Fruit fly (Drosophila melanogaster) whole organism, pupa: ENCODE measurements around the gene ebd2.

Source experiments
- CG10348 ChIP-seq: fragments of 200-800 bp; sonication (Bioruptor generic); IDR thresholded peaks from 2 replicates; pipeline ENCODE4 v1.3.6; 2022; ENCODE audit warnings: missing biosample characterization, missing genetic modification characterization
- CG12605 ChIP-seq: fragments of 200-800 bp; sonication (Bioruptor generic); IDR thresholded peaks from 2 replicates; pipeline ENCODE4 v1.3.6; 2022; ENCODE audit warnings: missing biosample characterization, missing genetic modification characterization
- CG13204 ChIP-seq: fragments of 200-800 bp; sonication (Bioruptor generic); optimal IDR thresholded peaks from 2 replicates; lab custom pipeline; 2018; ENCODE audit warnings: missing biosample characterization, mild to moderate bottlenecking, missing genetic modification characterization, moderate library complexity
- CG14655 ChIP-seq: fragments of 200-800 bp; sonication (Bioruptor generic); optimal IDR thresholded peaks from 3 replicates; lab custom pipeline; 2017; ENCODE audit warnings: mild to moderate bottlenecking, missing biosample characterization, missing genetic modification reagents, missing genetic modification characterization
- CG15710 ChIP-seq: fragments of 200-800 bp; sonication (Bioruptor generic); optimal IDR thresholded peaks from 2 replicates; lab custom pipeline; 2018; ENCODE audit warnings: missing biosample characterization, mild to moderate bottlenecking, missing genetic modification characterization, moderate library complexity
- CG17806 ChIP-seq: fragments of 200-800 bp; sonication (Bioruptor generic); optimal IDR thresholded peaks from 2 replicates; lab custom pipeline; 2018; ENCODE audit warnings: missing biosample characterization, mild to moderate bottlenecking, missing genetic modification characterization, moderate library complexity
- CG32121 ChIP-seq: fragments of 200-800 bp; sonication (Bioruptor generic); IDR thresholded peaks from 2 replicates; pipeline ENCODE4 v1.3.6; 2022; ENCODE audit warnings: missing biosample characterization, missing genetic modification characterization
- CG34367 ChIP-seq: fragments of 200-800 bp; sonication (Bioruptor generic); optimal IDR thresholded peaks from 2 replicates; lab custom pipeline; 2018; ENCODE audit warnings: missing biosample characterization, mild to moderate bottlenecking, missing genetic modification characterization
- CG4496 ChIP-seq: fragments of 200-800 bp; sonication (Bioruptor generic); IDR thresholded peaks from 3 replicates; pipeline ENCODE4 v1.3.6; 2022; ENCODE audit warnings: missing biosample characterization, missing genetic modification characterization
- CG8159 ChIP-seq: fragments of 200-800 bp; sonication (Bioruptor generic); optimal IDR thresholded peaks from 3 replicates; lab custom pipeline; 2018; ENCODE audit warnings: missing biosample characterization, mild to moderate bottlenecking, missing genetic modification characterization, moderate library complexity
- CG8301 ChIP-seq: fragments of 200-800 bp; sonication (Bioruptor generic); optimal IDR thresholded peaks from 2 replicates; lab custom pipeline; 2018; ENCODE audit warnings: missing biosample characterization, mild to moderate bottlenecking, missing genetic modification characterization
- CG9948 ChIP-seq: fragments of 200-800 bp; sonication (Bioruptor generic); optimal IDR thresholded peaks from 2 replicates; lab custom pipeline; 2018; ENCODE audit warnings: missing biosample characterization, mild to moderate bottlenecking, missing genetic modification characterization, moderate library complexity
- D1 ChIP-seq: fragments of 200-800 bp; sonication (Bioruptor generic); optimal IDR thresholded peaks from 2 replicates; lab custom pipeline; 2018; ENCODE audit warnings: missing biosample characterization, mild to moderate bottlenecking, missing genetic modification characterization, moderate library complexity
- EcR ChIP-seq: fragments of 200-800 bp; sonication (Bioruptor generic); optimal IDR thresholded peaks from 3 replicates; lab custom pipeline; 2019; ENCODE audit warnings: missing biosample characterization, missing genetic modification characterization, mild to moderate bottlenecking, moderate library complexity, missing genetic modification reagents
- Ets98B ChIP-seq: fragments of 200-800 bp; sonication (Bioruptor generic); IDR thresholded peaks from 2 replicates; pipeline ENCODE4 v1.3.6; 2022; ENCODE audit warnings: missing biosample characterization, missing genetic modification characterization
- Pif1A ChIP-seq: fragments of 200-800 bp; sonication (Bioruptor generic); optimal IDR thresholded peaks from 3 replicates; lab custom pipeline; 2016; ENCODE audit warnings: missing biosample characterization, missing genetic modification characterization
- Pif1B ChIP-seq: fragments of 200-800 bp; sonication (Bioruptor generic); optimal IDR thresholded peaks from 3 replicates; lab custom pipeline; 2016; ENCODE audit warnings: missing biosample characterization, missing genetic modification characterization
- Snoo ChIP-seq: fragments of 200-800 bp; sonication (Bioruptor generic); optimal IDR thresholded peaks from 3 replicates; lab custom pipeline; 2017; ENCODE audit warnings: missing biosample characterization, mild to moderate bottlenecking, missing genetic modification characterization, inconsistent platforms
- fd96Ca ChIP-seq: fragments of 200-800 bp; sonication (Bioruptor generic); IDR thresholded peaks from 3 replicates; pipeline ENCODE4 v1.3.6; 2022; ENCODE audit warnings: missing biosample characterization, missing genetic modification characterization
- gl ChIP-seq: fragments of 200-800 bp; sonication (Bioruptor generic); optimal IDR thresholded peaks from 2 replicates; lab custom pipeline; 2018; ENCODE audit warnings: missing biosample characterization, mild to moderate bottlenecking, missing genetic modification characterization
- rn ChIP-seq: fragments of 200-800 bp; sonication (Bioruptor generic); IDR thresholded peaks from 2 replicates; pipeline ENCODE4 v1.3.6; 2022; ENCODE audit warnings: missing biosample characterization, missing genetic modification characterization

The ebd2 gene

DNA sequence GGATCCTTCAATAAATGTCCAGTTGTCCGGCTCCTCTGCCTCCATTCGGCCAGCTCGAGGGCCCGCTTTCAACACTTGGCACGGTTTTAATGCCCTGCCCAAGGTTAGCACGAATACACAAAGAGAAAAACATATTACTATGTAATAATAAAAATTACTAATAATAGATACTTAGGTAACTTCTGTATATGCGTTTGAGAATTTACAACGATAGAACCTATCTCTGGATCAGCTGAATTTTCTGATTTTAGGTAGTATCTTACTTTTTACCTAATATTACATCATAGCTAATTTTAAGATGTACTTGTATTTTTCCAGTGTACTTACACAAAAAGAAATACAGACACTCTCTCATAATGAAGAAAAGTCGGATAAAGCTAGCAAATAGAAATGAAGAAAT is 36.6 kb upstream of the ebd2 start:
- no peak for TF ChIP-seq CG34367 (tag; lab: Kevin White, UChicago)

DNA sequence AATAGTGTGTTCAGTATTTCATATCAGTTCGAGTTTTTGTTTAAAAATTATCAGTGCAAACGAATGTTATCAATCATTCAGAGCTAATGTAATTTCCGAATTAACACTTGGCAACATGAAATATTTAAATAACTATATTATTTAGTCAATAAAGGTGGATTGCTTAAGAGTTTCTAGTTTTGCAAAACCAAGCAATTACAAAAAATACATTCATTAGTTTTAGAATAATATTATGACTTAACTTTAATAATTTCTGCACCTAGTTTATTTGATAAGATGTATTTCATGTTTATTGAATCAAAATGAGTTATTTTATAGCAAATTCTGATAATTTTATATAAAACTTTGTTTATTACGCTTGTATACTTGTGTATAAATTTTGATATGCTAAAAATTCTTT is 34.4 kb upstream of the ebd2 start:
- TF ChIP-seq Ets98B, result no peak
- no peak for TF ChIP-seq D1 (tag; lab: Kevin White, UChicago)
- no peak for TF ChIP-seq gl (tag; lab: Kevin White, UChicago)
- no peak for TF ChIP-seq CG10348 (GFP tag; lab: Robert Waterston, UW)
- TF ChIP-seq CG8301 (tag; lab: Kevin White, UChicago), result no peak
- no peak for TF ChIP-seq CG12605 (GFP tag; lab: Robert Waterston, UW)
- no peak for TF ChIP-seq Pif1B (GFP tag; lab: Kevin White, UChicago)
- no peak for TF ChIP-seq fd96Ca
- TF ChIP-seq CG32121 (GFP tag; lab: Robert Waterston, UW), result no peak
- no peak for TF ChIP-seq Snoo (tag; lab: Kevin White, UChicago)
- TF ChIP-seq, all 21 proteins: peak for 0

DNA sequence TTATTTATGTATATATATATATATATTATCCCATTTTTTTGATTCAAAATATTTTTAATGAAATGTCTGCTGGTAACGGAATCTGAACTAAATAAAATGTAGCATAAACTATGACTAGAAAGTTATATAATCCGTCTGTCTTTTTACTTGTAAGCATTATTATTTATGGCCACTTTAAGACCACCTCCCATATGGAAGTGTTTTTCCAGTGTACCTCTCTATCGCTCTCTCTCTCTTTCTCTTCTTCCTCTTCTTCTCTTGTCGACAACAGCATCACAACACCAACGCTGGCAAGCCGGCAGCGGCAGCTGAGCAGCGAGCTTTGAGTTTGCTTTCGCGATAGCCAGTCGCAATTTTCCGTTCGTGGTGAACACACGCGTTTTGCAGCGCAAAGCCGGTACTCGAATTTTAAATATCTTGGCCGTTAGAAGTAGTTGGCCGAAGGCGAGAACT is 33.1 kb upstream of the ebd2 start, which contains the start of gene rgn:
Gene rgn, plus strand, starts transcription at position 344 of the 453 bp plus-strand sequence.
- TF ChIP-seq Ets98B (peak; percentile 87), CG15710 (peak; percentile 84), D1 (tag; lab: Kevin White, UChicago) (peak; percentile 87), gl (tag; lab: Kevin White, UChicago) (peak; percentile 49), CG4496 (GFP tag; lab: Robert Waterston, UW) (peak; percentile 92), CG12605 (GFP tag; lab: Robert Waterston, UW) (peak; percentile 44), Snoo (tag; lab: Kevin White, UChicago) (peak; percentile 85), CG32121 (GFP tag; lab: Robert Waterston, UW) (peak; percentile 85), EcR (no peak), CG14655 (GFP tag; lab: Kevin White, UChicago) (peak; percentile 95), CG13204 (GFP tag; lab: Kevin White, UChicago) (peak; percentile 46), CG8159 (tag; lab: Kevin White, UChicago) (peak; percentile 91), CG8301 (tag; lab: Kevin White, UChicago) (peak; percentile 90), CG9948 (tag; lab: Kevin White, UChicago) (peak; percentile 92), fd96Ca (peak; percentile 77; the same call in 2 of the 3 replicates), rn (GFP tag; lab: Robert Waterston, UW) (peak; percentile 61; the same call in 1 of the 2 replicates), CG34367 (tag; lab: Kevin White, UChicago) (peak; percentile 85), CG17806 (tag; lab: Kevin White, UChicago) (peak; percentile 86), Pif1B (GFP tag; lab: Kevin White, UChicago) (peak; percentile 63), Pif1A (GFP tag; lab: Kevin White, UChicago) (peak; percentile 69), CG10348 (GFP tag; lab: Robert Waterston, UW) (no peak)

DNA sequence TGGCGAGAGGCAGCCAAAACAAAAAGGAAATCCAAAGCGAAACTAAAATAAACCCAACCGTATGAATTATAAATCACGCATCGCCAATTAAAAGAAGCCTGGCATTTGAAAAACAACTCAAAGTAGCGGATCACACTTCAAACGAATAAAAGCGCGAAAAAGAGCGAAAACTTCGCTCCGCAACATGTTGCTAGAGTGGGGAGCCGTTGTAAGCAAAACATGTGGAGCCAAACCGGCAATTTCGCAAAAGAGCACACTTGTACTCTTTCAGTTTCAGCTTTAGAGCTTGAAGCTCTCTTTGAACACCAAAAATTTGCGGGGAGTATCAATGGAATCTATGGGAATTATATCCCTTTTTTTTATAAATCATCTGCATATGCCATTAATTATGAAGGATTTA is 32.7 kb upstream of the ebd2 start:
- TF ChIP-seq CG17806 (tag; lab: Kevin White, UChicago) (no peak), Pif1B (GFP tag; lab: Kevin White, UChicago) (no peak), Ets98B (no peak)

DNA sequence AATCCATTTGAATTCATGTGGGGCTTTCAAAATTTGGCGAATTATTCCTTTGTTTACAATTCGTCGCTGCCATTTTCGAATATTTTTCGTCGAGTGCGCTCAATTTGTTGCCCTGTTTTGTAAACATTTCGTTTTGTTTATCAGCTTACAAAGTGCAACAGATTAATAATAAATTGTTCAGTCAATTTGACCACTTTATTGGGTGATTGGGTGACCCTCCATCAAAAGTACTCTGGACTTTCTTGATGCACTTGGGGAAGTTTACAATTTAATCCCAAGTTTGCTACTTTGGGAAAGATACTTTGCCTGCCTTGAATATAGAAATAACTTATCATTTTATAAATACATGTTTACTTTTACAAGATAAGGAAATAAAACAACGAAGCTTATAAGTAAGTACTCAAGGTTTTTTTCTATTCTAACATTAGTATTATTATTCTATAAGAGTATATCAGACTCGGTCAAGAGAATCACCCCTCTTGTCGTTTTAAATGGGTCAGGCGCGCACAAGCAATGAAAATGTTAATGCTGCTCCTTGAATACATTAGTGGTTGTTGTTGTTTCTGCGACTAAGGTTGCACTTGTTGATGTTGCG is 31.6 kb upstream of the ebd2 start:
- TF ChIP-seq CG8159 (tag; lab: Kevin White, UChicago), result no peak

DNA sequence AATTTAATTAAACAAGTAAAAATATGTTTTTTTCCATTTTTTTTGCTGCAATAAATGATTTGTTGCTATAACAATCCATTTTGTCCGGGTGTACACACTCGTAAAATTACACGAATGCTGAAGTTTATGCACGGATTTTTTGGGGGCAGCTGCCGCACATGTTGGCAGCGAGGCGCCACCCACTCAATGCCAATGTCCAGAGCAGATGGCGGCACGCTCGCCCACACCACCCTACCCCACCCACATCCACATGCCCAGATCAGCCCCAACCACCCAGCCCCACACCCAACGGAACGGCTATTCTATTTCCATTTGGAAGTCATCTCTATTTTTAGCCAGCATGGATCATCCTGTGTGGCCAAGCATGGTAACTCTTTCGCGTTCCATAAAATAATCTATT is 31.0 kb upstream of the ebd2 start:
- TF ChIP-seq D1 (tag; lab: Kevin White, UChicago) (no peak), Pif1A (GFP tag; lab: Kevin White, UChicago) (no peak), gl (tag; lab: Kevin White, UChicago) (no peak), CG14655 (GFP tag; lab: Kevin White, UChicago) (no peak), CG4496 (GFP tag; lab: Robert Waterston, UW) (no peak), CG13204 (GFP tag; lab: Kevin White, UChicago) (no peak), CG10348 (GFP tag; lab: Robert Waterston, UW) (no peak), CG8301 (tag; lab: Kevin White, UChicago) (no peak)

DNA sequence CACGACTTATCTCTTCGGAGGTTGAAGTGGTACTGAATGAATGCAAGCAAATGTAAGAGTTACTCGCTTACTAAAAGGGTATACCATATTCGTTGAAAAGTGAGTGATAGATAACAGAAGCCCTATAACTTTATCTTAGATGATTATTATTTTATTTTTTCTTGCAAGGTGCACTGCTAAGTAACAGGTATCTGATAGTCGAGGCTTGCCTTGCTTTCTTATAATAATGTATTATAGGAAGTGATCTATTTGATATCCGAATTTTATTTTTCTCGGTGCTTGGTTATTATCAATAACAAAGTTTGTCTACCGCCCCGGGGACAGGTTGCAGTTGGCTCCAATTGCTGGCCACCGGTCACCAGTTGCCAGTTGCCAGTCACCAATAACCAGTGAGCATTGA is 22.1 kb upstream of the ebd2 start:
- no peak for TF ChIP-seq CG13204 (GFP tag; lab: Kevin White, UChicago)
